Worm (Caenorhabditis elegans) whole organism, L3 larva: ENCODE results near the gene fbxb-5.

Experiments used
- ama-1 ChIP-seq: fragments of 150-350 bp; optimal IDR thresholded peaks from 2 replicates; lab custom pipeline; 2018
- ceh-16 ChIP-seq: sonication (generic microtip); optimal IDR thresholded peaks from 2 replicates; lab custom pipeline; 2017; ENCODE audit warnings: missing biosample characterization, missing genetic modification characterization
- ceh-28 ChIP-seq: fragments of 150-350 bp; optimal IDR thresholded peaks from 2 replicates; lab custom pipeline; 2014; ENCODE audit warnings: missing biosample characterization, missing genetic modification reagents, missing genetic modification characterization
- ceh-82 ChIP-seq: fragments of 150-350 bp; optimal IDR thresholded peaks from 2 replicates; lab custom pipeline; 2014; ENCODE audit warnings: missing biosample characterization, missing genetic modification characterization
- ceh-9 ChIP-seq: sonication (generic microtip); optimal IDR thresholded peaks from 2 replicates; lab custom pipeline; 2018; ENCODE audit warnings: missing biosample characterization, missing genetic modification characterization
- egl-27 ChIP-seq: sonication (generic microtip); optimal IDR thresholded peaks from 4 replicates; lab custom pipeline; 2017; ENCODE audit warnings: missing biosample characterization, missing genetic modification reagents, missing genetic modification characterization
- egl-5 ChIP-seq: fragments of 150-350 bp; optimal IDR thresholded peaks from 2 replicates; lab custom pipeline; 2017; ENCODE audit warnings: missing biosample characterization, missing genetic modification reagents, missing genetic modification characterization, inconsistent platforms
- elt-2 ChIP-seq: sonication (generic microtip); optimal IDR thresholded peaks from 2 replicates; lab custom pipeline; 2016; ENCODE audit warnings: missing genetic modification reagents, mild to moderate bottlenecking, missing genetic modification characterization, missing compliant biosample characterization
- elt-3 ChIP-seq, 3 experiments: fragments of 150-350 bp in 1 of 3; sonication (generic microtip) in 2 of 3; optimal IDR thresholded peaks; 2 replicates in 2 of 3; 4 replicates in 1 of 3; lab custom pipeline; 2014 to 2017; ENCODE audit warnings: missing biosample characterization in 3 of 3, missing genetic modification characterization in 3 of 3
- eor-1 ChIP-seq, 2 experiments: fragments of 150-350 bp; optimal IDR thresholded peaks; 2 replicates each; lab custom pipeline; 2014 to 2018; ENCODE audit warnings: missing biosample characterization in 2 of 2, missing genetic modification characterization in 2 of 2
- fkh-2 ChIP-seq: fragments of 150-350 bp; optimal IDR thresholded peaks from 2 replicates; lab custom pipeline; 2014; ENCODE audit warnings: missing biosample characterization, missing genetic modification reagents, missing genetic modification characterization
- fos-1 ChIP-seq: fragments of 150-350 bp; optimal IDR thresholded peaks from 2 replicates; lab custom pipeline; 2014; ENCODE audit warnings: missing biosample characterization, missing genetic modification characterization
- hmg-11 ChIP-seq: sonication (generic microtip); optimal IDR thresholded peaks from 2 replicates; lab custom pipeline; 2016; ENCODE audit warnings: missing genetic modification characterization, missing compliant biosample characterization
- jun-1 ChIP-seq: fragments of 150-350 bp; optimal IDR thresholded peaks from 2 replicates; lab custom pipeline; 2014; ENCODE audit warnings: missing biosample characterization, missing genetic modification reagents, missing genetic modification characterization
- lin-15B ChIP-seq: fragments of 150-350 bp; optimal IDR thresholded peaks from 2 replicates; lab custom pipeline; 2014; ENCODE audit warnings: missing biosample characterization, missing genetic modification characterization
- lin-39 ChIP-seq: fragments of 150-350 bp; optimal IDR thresholded peaks from 2 replicates; lab custom pipeline; 2018; ENCODE audit warnings: missing biosample characterization, missing genetic modification reagents, missing genetic modification characterization
- lsy-12 ChIP-seq: sonication (generic microtip); optimal IDR thresholded peaks from 2 replicates; lab custom pipeline; 2016; ENCODE audit warnings: mild to moderate bottlenecking, missing genetic modification characterization, missing compliant biosample characterization
- mml-1 ChIP-seq: fragments of 150-350 bp; sonication (generic microtip); optimal IDR thresholded peaks from 3 replicates; lab custom pipeline; 2014; ENCODE audit warnings: missing biosample characterization, missing genetic modification characterization
- nfya-1 ChIP-seq: sonication (generic microtip); optimal IDR thresholded peaks from 2 replicates; lab custom pipeline; 2017; ENCODE audit warnings: missing genetic modification characterization, mild to moderate bottlenecking, missing compliant biosample characterization, antibody characterized with exemption, moderate library complexity; ENCODE audit not compliant: insufficient read depth
- nhr-11 ChIP-seq: fragments of 150-350 bp; optimal IDR thresholded peaks from 2 replicates; lab custom pipeline; 2014; ENCODE audit warnings: missing biosample characterization, missing genetic modification characterization
- nhr-25 ChIP-seq: sonication (generic microtip); optimal IDR thresholded peaks from 2 replicates; lab custom pipeline; 2017; ENCODE audit warnings: missing biosample characterization, missing genetic modification characterization
- nhr-28 ChIP-seq: fragments of 150-350 bp; optimal IDR thresholded peaks from 2 replicates; lab custom pipeline; 2014; ENCODE audit warnings: missing biosample characterization, missing genetic modification characterization
- nhr-77 ChIP-seq: fragments of 150-350 bp; optimal IDR thresholded peaks from 2 replicates; lab custom pipeline; 2014; ENCODE audit warnings: missing biosample characterization, missing genetic modification characterization
- pha-4 ChIP-seq: fragments of 150-350 bp; optimal IDR thresholded peaks from 2 replicates; lab custom pipeline; 2014; ENCODE audit warnings: missing biosample characterization, missing genetic modification reagents, missing genetic modification characterization
- pqm-1 ChIP-seq: fragments of 150-350 bp; optimal IDR thresholded peaks from 2 replicates; lab custom pipeline; 2017; ENCODE audit warnings: missing biosample characterization, missing genetic modification characterization, inconsistent platforms
- skn-1 ChIP-seq: fragments of 150-350 bp; optimal IDR thresholded peaks from 2 replicates; lab custom pipeline; 2014; ENCODE audit warnings: missing biosample characterization, missing genetic modification characterization
- snpc-4 ChIP-seq: fragments of 150-350 bp; optimal IDR thresholded peaks from 2 replicates; lab custom pipeline; 2014; ENCODE audit warnings: missing biosample characterization, missing genetic modification characterization
- tbx-2 ChIP-seq: sonication (generic microtip); optimal IDR thresholded peaks from 2 replicates; lab custom pipeline; 2016; ENCODE audit warnings: mild to moderate bottlenecking, missing genetic modification characterization, missing compliant biosample characterization
- unc-39 ChIP-seq: sonication (generic microtip); optimal IDR thresholded peaks from 4 replicates; lab custom pipeline; 2017; ENCODE audit warnings: missing biosample characterization, missing genetic modification characterization
- unc-62 ChIP-seq: fragments of 150-350 bp; sonication (generic microtip); optimal IDR thresholded peaks from 4 replicates; lab custom pipeline; 2014; ENCODE audit warnings: missing biosample characterization, missing genetic modification reagents, missing genetic modification characterization
- zag-1 ChIP-seq: fragments of 150-350 bp; optimal IDR thresholded peaks from 2 replicates; lab custom pipeline; 2014; ENCODE audit warnings: missing biosample characterization, missing genetic modification characterization
- ztf-11 ChIP-seq: fragments of 150-350 bp; optimal IDR thresholded peaks from 2 replicates; lab custom pipeline; 2014; ENCODE audit warnings: missing biosample characterization, missing genetic modification characterization
- ztf-4 ChIP-seq: fragments of 150-350 bp; optimal IDR thresholded peaks from 2 replicates; lab custom pipeline; 2014; ENCODE audit warnings: missing biosample characterization, missing genetic modification characterization

The fbxb-5 gene

ce11 chrII:1692827-1693226 lies 29.5 kb downstream of the fbxb-5 start, which contains the start of gene fbxc-21:
fbxc-21 (minus strand) TSS chrII:1692927.
- no peak for TF ChIP-seq eor-1 (tag; optimal IDR thresholded peaks at IDR 0.05; lab: Kevin White, UChicago)
- TF ChIP-seq egl-5 (tag; lab: Kevin White, UChicago): no peak
- TF ChIP-seq ama-1 (lab: Kevin White, UChicago): no peak
- TF ChIP-seq pqm-1 (tag; lab: Kevin White, UChicago): no peak

ce11 chrII:1691011-1691410 lies 31.3 kb downstream of the fbxb-5 start, which contains the start of gene fbxc-22:
fbxc-22 (minus strand) TSS chrII:1691111.
- TF ChIP-seq elt-2 (tag; lab: Kevin White, UChicago) (no peak), tbx-2 (tag; lab: Kevin White, UChicago) (no peak), jun-1 (tag; lab: Kevin White, UChicago) (no peak), ceh-82 (tag; lab: Kevin White, UChicago) (no peak), ama-1 (lab: Kevin White, UChicago) (no peak), nhr-77 (tag; lab: Kevin White, UChicago) (no peak), hmg-11 (no peak), egl-27 (tag; lab: Kevin White, UChicago) (no peak), nfya-1 (no peak), skn-1 (tag; lab: Kevin White, UChicago) (no peak), nhr-25 (tag; lab: Kevin White, UChicago) (no peak), ceh-28 (no peak), nhr-28 (tag; lab: Kevin White, UChicago) (no peak), zag-1 (tag; lab: Kevin White, UChicago) (no peak), lin-15B (tag; lab: Kevin White, UChicago) (no peak), fos-1 (tag; lab: Kevin White, UChicago) (no peak), ceh-16 (tag; lab: Kevin White, UChicago) (no peak), ztf-11 (no peak), pha-4 (tag; lab: Kevin White, UChicago) (no peak), lsy-12 (tag; lab: Kevin White, UChicago) (no peak)

- no peak for TF ChIP-seq unc-62
- no peak for TF ChIP-seq lin-15B (tag; lab: Kevin White, UChicago)
- TF ChIP-seq nhr-28 (tag; lab: Kevin White, UChicago): no peak
- TF ChIP-seq ztf-4 (tag; lab: Kevin White, UChicago): no peak
- no peak for TF ChIP-seq ceh-82 (tag; lab: Kevin White, UChicago)
- no peak for TF ChIP-seq lin-39 (tag; lab: Kevin White, UChicago)
- no peak for TF ChIP-seq fkh-2 (tag; lab: Kevin White, UChicago)
- no peak for TF ChIP-seq nhr-11 (tag; lab: Kevin White, UChicago)
- no peak for TF ChIP-seq egl-27 (tag; lab: Kevin White, UChicago)
- no peak for TF ChIP-seq lsy-12 (tag; lab: Kevin White, UChicago)
- no peak for TF ChIP-seq jun-1 (tag; lab: Kevin White, UChicago)
Measured at ce11 chrII:1688813-1689212, 33.5 kb downstream of the fbxb-5 start, which contains the start of the genes fbxb-18 and fbxb-19. fbxb-18 (minus strand) TSS chrII:1688913. fbxb-19 (minus strand) TSS chrII:1689181.

ce11 chrII:1683742-1684141 lies 38.6 kb downstream of the fbxb-5 start, which contains the start of gene fbxb-25:
fbxb-25 (plus strand) TSS chrII:1684042.
- no peak for TF ChIP-seq unc-39
- TF ChIP-seq ceh-9 (tag; lab: Kevin White, UChicago): no peak
- TF ChIP-seq lin-39 (tag; lab: Kevin White, UChicago): no peak
- no peak for TF ChIP-seq mml-1 (tag; lab: Kevin White, UChicago)
- TF ChIP-seq elt-2 (tag; lab: Kevin White, UChicago): no peak
- no peak for TF ChIP-seq elt-3 (tag; optimal IDR thresholded peaks at IDR 0.05; lab: Kevin White, UChicago)
- TF ChIP-seq nhr-77 (tag; lab: Kevin White, UChicago): no peak
- no peak for TF ChIP-seq lin-15B (tag; lab: Kevin White, UChicago)
- no peak for TF ChIP-seq eor-1 (tag; optimal IDR thresholded peaks at IDR 0.05; lab: Kevin White, UChicago)
- no peak for TF ChIP-seq skn-1 (tag; lab: Kevin White, UChicago)
- no peak for TF ChIP-seq lsy-12 (tag; lab: Kevin White, UChicago)
- TF ChIP-seq zag-1 (tag; lab: Kevin White, UChicago): no peak
- TF ChIP-seq ceh-82 (tag; lab: Kevin White, UChicago): no peak
- TF ChIP-seq ama-1 (lab: Kevin White, UChicago): no peak
- TF ChIP-seq unc-62: no peak
- no peak for TF ChIP-seq snpc-4 (tag; lab: Kevin White, UChicago)
- no peak for TF ChIP-seq ztf-11
- no peak for TF ChIP-seq nhr-25 (tag; lab: Kevin White, UChicago)
